Fruit fly (Drosophila melanogaster) whole organism, adult: ENCODE data around the gene CG43088.

Source experiments
- CG7045 ChIP-seq: fragments of 200-800 bp; sonication (Bioruptor generic); optimal IDR thresholded peaks from 2 replicates; lab custom pipeline; 2017; ENCODE audit warnings: missing biosample characterization, mild to moderate bottlenecking, missing genetic modification characterization
- pad ChIP-seq: fragments of 200-800 bp; sonication (Bioruptor generic); optimal IDR thresholded peaks from 3 replicates; lab custom pipeline; 2017; ENCODE audit warnings: missing biosample characterization, missing genetic modification characterization, mild to moderate bottlenecking, moderate library complexity, missing genetic modification reagents

DNA sequence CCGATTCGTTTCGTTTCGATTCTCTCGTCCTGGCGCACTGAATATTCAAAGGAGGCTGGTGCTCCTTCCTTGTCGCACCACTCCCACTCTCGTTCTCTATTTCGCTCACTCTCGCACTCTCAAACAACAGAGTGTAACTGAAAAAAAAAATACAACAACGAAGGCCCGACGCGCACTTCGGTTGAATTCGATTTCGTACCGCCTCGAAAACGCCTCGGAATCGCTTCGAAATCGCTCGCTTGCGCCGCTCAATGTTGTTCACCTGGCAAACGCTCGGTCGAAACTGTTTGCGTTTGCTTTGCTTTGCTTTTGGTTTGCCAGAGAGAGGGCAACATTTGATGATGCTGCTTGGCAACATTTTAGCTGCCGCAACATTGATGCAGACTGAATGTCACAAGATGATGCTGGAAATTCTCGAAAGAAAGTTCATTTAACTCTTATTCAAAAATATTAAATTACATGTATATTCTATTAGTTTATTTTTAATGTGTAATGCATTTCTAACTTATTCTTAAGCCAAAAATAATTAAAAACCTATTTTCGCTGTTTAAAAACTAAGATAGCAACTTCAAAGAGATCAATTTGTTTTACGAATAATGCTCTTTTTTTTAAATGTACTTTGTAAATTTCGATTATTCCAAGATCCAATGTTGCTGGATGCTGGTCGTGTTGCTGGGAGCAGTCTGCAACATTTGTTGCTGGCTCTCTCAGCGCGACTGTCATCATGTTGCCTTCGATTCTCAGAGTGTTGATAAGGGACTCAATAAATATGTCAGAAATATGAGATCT lies 47.1 kb downstream of the CG43088 start, which contains the start of gene NetB:
- TF ChIP-seq CG7045 (GFP tag; lab: Kevin White, UChicago) (no peak), pad (GFP tag; lab: Kevin White, UChicago) (no peak)
